Fruit fly (Drosophila melanogaster) whole organism, embryonic: Measurements from ENCODE around the gene CG3301.

Experiments
- B-H2 ChIP-seq: fragments of 200-800 bp; sonication (Bioruptor generic); optimal IDR thresholded peaks from 2 replicates; lab custom pipeline; 2018; ENCODE audit warnings: missing biosample characterization, mild to moderate bottlenecking, missing genetic modification characterization
- BtbVII ChIP-seq: fragments of 200-800 bp; sonication (Bioruptor generic); optimal IDR thresholded peaks from 3 replicates; lab custom pipeline; 2017; ENCODE audit warnings: missing biosample characterization, mild to moderate bottlenecking, missing genetic modification characterization
- Bteb2 ChIP-seq: fragments of 200-800 bp; sonication (Bioruptor generic); optimal IDR thresholded peaks from 2 replicates; lab custom pipeline; 2016; ENCODE audit warnings: missing biosample characterization, missing genetic modification characterization
- CG10959 ChIP-seq: fragments of 200-800 bp; sonication (Bioruptor generic); IDR thresholded peaks from 2 replicates; pipeline ENCODE4 v1.3.6; 2022; ENCODE audit warnings: missing biosample characterization, missing genetic modification characterization
- CG12104 ChIP-seq: fragments of 200-800 bp; sonication (Bioruptor generic); optimal IDR thresholded peaks from 3 replicates; lab custom pipeline; 2016; ENCODE audit warnings: missing biosample characterization, missing genetic modification characterization
- CG12299 ChIP-seq: fragments of 200-800 bp; sonication (Bioruptor generic); optimal IDR thresholded peaks from 2 replicates; lab custom pipeline; 2018; ENCODE audit warnings: missing biosample characterization, mild to moderate bottlenecking, missing genetic modification characterization
- CG12744 ChIP-seq: fragments of 200-800 bp; sonication (Bioruptor generic); optimal IDR thresholded peaks from 2 replicates; lab custom pipeline; 2016; ENCODE audit warnings: missing biosample characterization, missing genetic modification characterization
- CG14050 ChIP-seq: fragments of 200-800 bp; sonication (Bioruptor generic); IDR thresholded peaks from 3 replicates; pipeline ENCODE4 v1.3.6; 2022; ENCODE audit warnings: missing biosample characterization, missing genetic modification characterization
- CG15479 ChIP-seq: fragments of 200-800 bp; sonication (Bioruptor generic); optimal IDR thresholded peaks from 3 replicates; lab custom pipeline; 2019; ENCODE audit warnings: missing biosample characterization, mild to moderate bottlenecking, missing genetic modification characterization, moderate library complexity
- CG16863 ChIP-seq: fragments of 200-800 bp; sonication (Bioruptor generic); optimal IDR thresholded peaks from 3 replicates; lab custom pipeline; 2016; ENCODE audit warnings: missing biosample characterization, missing genetic modification characterization
- CG2202 ChIP-seq: fragments of 200-800 bp; sonication (Bioruptor generic); optimal IDR thresholded peaks from 2 replicates; lab custom pipeline; 2018; ENCODE audit warnings: missing biosample characterization, mild to moderate bottlenecking, missing genetic modification characterization
- CG34224 ChIP-seq: fragments of 200-800 bp; sonication (Bioruptor generic); IDR thresholded peaks from 3 replicates; pipeline ENCODE4 v1.3.6; 2022; ENCODE audit warnings: missing biosample characterization, missing genetic modification characterization; ENCODE audit not compliant: partially characterized antibody
- CG4424 ChIP-seq: fragments of 200-800 bp; sonication (Bioruptor generic); optimal IDR thresholded peaks from 3 replicates; lab custom pipeline; 2016; ENCODE audit warnings: missing biosample characterization, missing genetic modification characterization
- CG4617 ChIP-seq: fragments of 200-800 bp; sonication (Bioruptor generic); optimal IDR thresholded peaks from 3 replicates; lab custom pipeline; 2016; ENCODE audit warnings: missing biosample characterization, missing genetic modification characterization, borderline replicate concordance
- CG6654 ChIP-seq: fragments of 200-800 bp; sonication (Bioruptor generic); optimal IDR thresholded peaks from 2 replicates; lab custom pipeline; 2017; ENCODE audit warnings: missing biosample characterization, mild to moderate bottlenecking, missing genetic modification characterization
- CG7928 ChIP-seq: fragments of 200-800 bp; sonication (Bioruptor generic); optimal IDR thresholded peaks from 2 replicates; lab custom pipeline; 2017; ENCODE audit warnings: missing biosample characterization, mild to moderate bottlenecking, missing genetic modification characterization
- CG9727 ChIP-seq: fragments of 200-800 bp; sonication (Bioruptor generic); optimal IDR thresholded peaks from 3 replicates; lab custom pipeline; 2017; ENCODE audit warnings: missing biosample characterization, mild to moderate bottlenecking, missing genetic modification characterization
- E2f2 ChIP-seq: fragments of 200-800 bp; sonication (Bioruptor generic); IDR thresholded peaks from 2 replicates; pipeline ENCODE4 v1.3.6; 2022; ENCODE audit warnings: missing biosample characterization, missing genetic modification characterization
- Kr ChIP-seq: fragments of 200-800 bp; sonication (Bioruptor generic); optimal IDR thresholded peaks from 2 replicates; lab custom pipeline; 2017; ENCODE audit warnings: missing biosample characterization, mild to moderate bottlenecking, missing genetic modification characterization
- Neu2 ChIP-seq: fragments of 200-800 bp; sonication (Bioruptor generic); optimal IDR thresholded peaks from 3 replicates; lab custom pipeline; 2016; ENCODE audit warnings: missing biosample characterization, missing genetic modification characterization, borderline replicate concordance
- Nf-YA ChIP-seq: fragments of 200-800 bp; sonication (Bioruptor generic); IDR thresholded peaks from 2 replicates; pipeline ENCODE4 v1.3.6; 2022; ENCODE audit warnings: missing biosample characterization, missing genetic modification characterization
- PHDP ChIP-seq: fragments of 200-800 bp; sonication (Bioruptor generic); optimal IDR thresholded peaks from 3 replicates; lab custom pipeline; 2018; ENCODE audit warnings: missing biosample characterization, mild to moderate bottlenecking, missing genetic modification characterization, moderate library complexity
- Sry-β ChIP-seq: fragments of 200-800 bp; sonication (Bioruptor generic); optimal IDR thresholded peaks from 2 replicates; lab custom pipeline; 2018; ENCODE audit warnings: missing biosample characterization, mild to moderate bottlenecking, missing genetic modification characterization, moderate library complexity
- TFAM ChIP-seq: fragments of 200-800 bp; sonication (Bioruptor generic); optimal IDR thresholded peaks from 2 replicates; lab custom pipeline; 2017; ENCODE audit warnings: missing biosample characterization, missing genetic modification characterization, inconsistent platforms
- Usf ChIP-seq: fragments of 200-800 bp; sonication (Bioruptor generic); optimal IDR thresholded peaks from 2 replicates; lab custom pipeline; 2017; ENCODE audit warnings: missing genotype, missing biosample characterization, missing genetic modification characterization
- ash1 ChIP-seq: fragments of 200-800 bp; sonication (Bioruptor generic); optimal IDR thresholded peaks from 2 replicates; lab custom pipeline; 2018; ENCODE audit warnings: missing biosample characterization, mild to moderate bottlenecking, missing genetic modification characterization
- bcd ChIP-seq: fragments of 200-800 bp; sonication (Bioruptor generic); optimal IDR thresholded peaks from 2 replicates; lab custom pipeline; 2017; ENCODE audit warnings: missing biosample characterization, mild to moderate bottlenecking, missing genetic modification characterization
- cas ChIP-seq: fragments of 200-800 bp; sonication (Bioruptor generic); IDR thresholded peaks from 2 replicates; pipeline ENCODE4 v1.3.6; 2022; ENCODE audit warnings: missing biosample characterization, missing genetic modification characterization
- cato ChIP-seq: fragments of 200-800 bp; sonication (Bioruptor generic); optimal IDR thresholded peaks from 2 replicates; lab custom pipeline; 2016; ENCODE audit warnings: missing biosample characterization, missing genetic modification characterization, borderline replicate concordance
- cg ChIP-seq: fragments of 200-800 bp; sonication (Bioruptor generic); optimal IDR thresholded peaks from 3 replicates; lab custom pipeline; 2019; ENCODE audit warnings: missing biosample characterization, mild to moderate bottlenecking, missing genetic modification characterization, moderate library complexity
- dmrt11E ChIP-seq: fragments of 200-800 bp; sonication (Bioruptor generic); optimal IDR thresholded peaks from 3 replicates; lab custom pipeline; 2018; ENCODE audit warnings: missing biosample characterization, mild to moderate bottlenecking, missing genetic modification characterization, moderate library complexity
- ems ChIP-seq: fragments of 200-800 bp; sonication (Bioruptor generic); optimal IDR thresholded peaks from 3 replicates; lab custom pipeline; 2016; ENCODE audit warnings: missing biosample characterization, missing genetic modification characterization
- gce ChIP-seq: fragments of 200-800 bp; sonication (Bioruptor generic); IDR thresholded peaks from 3 replicates; pipeline ENCODE4 v1.3.6; 2022; ENCODE audit warnings: missing biosample characterization, missing genetic modification characterization
- gcm ChIP-seq: fragments of 200-800 bp; sonication (Bioruptor generic); optimal IDR thresholded peaks from 2 replicates; lab custom pipeline; 2019; ENCODE audit warnings: missing biosample characterization, mild to moderate bottlenecking, missing genetic modification characterization, moderate library complexity
- gt ChIP-seq: fragments of 200-800 bp; sonication (Bioruptor generic); IDR thresholded peaks from 2 replicates; pipeline ENCODE4 v1.3.6; 2022; ENCODE audit warnings: missing biosample characterization, missing genetic modification characterization
- lab ChIP-seq: fragments of 200-800 bp; sonication (Bioruptor generic); optimal IDR thresholded peaks from 3 replicates; lab custom pipeline; 2017; ENCODE audit warnings: missing biosample characterization, missing genetic modification characterization, mild to moderate bottlenecking, moderate library complexity, missing genetic modification reagents
- oc ChIP-seq: fragments of 200-800 bp; sonication (Bioruptor generic); optimal IDR thresholded peaks from 2 replicates; lab custom pipeline; 2018; ENCODE audit warnings: missing biosample characterization, mild to moderate bottlenecking, missing genetic modification characterization, moderate library complexity
- p53 ChIP-seq: fragments of 200-800 bp; sonication (Bioruptor generic); optimal IDR thresholded peaks from 2 replicates; lab custom pipeline; 2016; ENCODE audit warnings: missing biosample characterization, missing genetic modification characterization
- phol ChIP-seq: fragments of 200-800 bp; sonication (Bioruptor generic); optimal IDR thresholded peaks from 3 replicates; lab custom pipeline; 2018; ENCODE audit warnings: missing biosample characterization, mild to moderate bottlenecking, missing genetic modification characterization, moderate library complexity
- row ChIP-seq: fragments of 200-800 bp; sonication (Bioruptor generic); IDR thresholded peaks from 3 replicates; pipeline ENCODE4 v1.3.6; 2022; ENCODE audit warnings: missing biosample characterization, missing genetic modification characterization
- run ChIP-seq: fragments of 200-800 bp; sonication (Bioruptor generic); optimal IDR thresholded peaks from 3 replicates; lab custom pipeline; 2018; ENCODE audit warnings: missing biosample characterization, mild to moderate bottlenecking, missing genetic modification characterization
- salm ChIP-seq: fragments of 200-800 bp; sonication (Bioruptor generic); optimal IDR thresholded peaks from 2 replicates; lab custom pipeline; 2018; ENCODE audit warnings: missing biosample characterization, mild to moderate bottlenecking, missing genetic modification characterization
- shn ChIP-seq: fragments of 200-800 bp; sonication (Bioruptor generic); optimal IDR thresholded peaks from 3 replicates; lab custom pipeline; 2016; ENCODE audit warnings: missing biosample characterization, missing genetic modification characterization
- sna ChIP-seq: fragments of 200-800 bp; sonication (Bioruptor generic); IDR thresholded peaks from 2 replicates; pipeline ENCODE4 v1.3.6; 2022; ENCODE audit warnings: missing biosample characterization, missing genetic modification characterization; ENCODE audit not compliant: partially characterized antibody
- stc ChIP-seq: fragments of 200-800 bp; sonication (Bioruptor generic); IDR thresholded peaks from 2 replicates; pipeline ENCODE4 v1.3.6; 2022; ENCODE audit warnings: missing biosample characterization, missing genetic modification characterization

The CG3301 gene

DNA sequence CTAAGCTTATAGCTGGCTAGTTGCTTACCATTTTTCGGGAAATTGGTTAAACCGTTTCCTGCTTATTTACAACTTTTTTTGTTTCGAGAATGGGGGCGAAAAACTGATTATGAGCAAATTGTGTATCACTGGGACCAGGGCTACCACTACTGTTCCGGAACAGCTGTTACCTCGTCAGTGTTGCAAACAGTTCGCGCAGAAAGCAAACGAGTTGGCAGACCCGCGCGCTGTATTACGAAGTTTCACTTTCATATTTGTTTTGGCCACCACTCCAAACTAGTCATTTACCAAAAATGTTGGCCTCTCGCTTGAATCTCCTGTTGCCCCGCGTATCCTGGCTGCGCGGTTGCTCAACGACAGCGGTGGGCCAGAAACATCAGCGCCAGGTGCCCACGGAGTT lies 6.1 kb downstream of the CG3301 start, which contains the start of the genes AP-2sigma and Idi (continued):
- TF ChIP-seq CG4617 (GFP tag; lab: Kevin White, UChicago), result peak; percentile 90
- peak; percentile 9 for TF ChIP-seq CG4424 (GFP tag; lab: Kevin White, UChicago)
- no peak for TF ChIP-seq Kr (GFP tag; lab: Kevin White, UChicago)
- peak; percentile 53 for TF ChIP-seq oc (tag; lab: Kevin White, UChicago)
- no peak for TF ChIP-seq ash1 (GFP tag; lab: Kevin White, UChicago)
- no peak for TF ChIP-seq Bteb2 (GFP tag; lab: Kevin White, UChicago)
- no peak for TF ChIP-seq CG6654 (GFP tag; lab: Kevin White, UChicago)
- no peak for TF ChIP-seq CG9727
- TF ChIP-seq CG12299, result no peak
- no peak for TF ChIP-seq gt (GFP tag; lab: Robert Waterston, UW)
- no peak for TF ChIP-seq CG12744 (GFP tag; lab: Kevin White, UChicago)
- TF ChIP-seq salm (tag; lab: Kevin White, UChicago), result peak; percentile 0
- no peak for TF ChIP-seq PHDP (tag; lab: Kevin White, UChicago)
- no peak for TF ChIP-seq TFAM
- peak; percentile 22 for TF ChIP-seq Sry-β (GFP tag; lab: Kevin White, UChicago)
- no peak for TF ChIP-seq Usf (GFP tag; lab: Kevin White, UChicago)
- TF ChIP-seq gce, result no peak
- TF ChIP-seq cas, result no peak
- peak; percentile 50 for TF ChIP-seq lab (GFP tag; lab: Kevin White, UChicago)
- TF ChIP-seq CG34224 (GFP tag; lab: Robert Waterston, UW), result peak; percentile 51
- peak; percentile 94 for TF ChIP-seq CG7928
- peak; percentile 17 for TF ChIP-seq CG2202 (tag; lab: Kevin White, UChicago)
- TF ChIP-seq Neu2 (GFP tag; lab: Kevin White, UChicago), result no peak
- TF ChIP-seq CG10959, result no peak
- peak; percentile 27 for TF ChIP-seq dmrt11E (tag; lab: Kevin White, UChicago)
- peak; percentile 63 for TF ChIP-seq B-H2 (GFP tag; lab: Kevin White, UChicago)
- TF ChIP-seq Nf-YA (GFP tag; lab: Robert Waterston, UW), result no peak
- TF ChIP-seq shn (GFP tag; lab: Kevin White, UChicago), result no peak
- TF ChIP-seq row (GFP tag; lab: Robert Waterston, UW), result peak; percentile 30; the same call in 1 of the 3 replicates
- no peak for TF ChIP-seq CG12104 (GFP tag; lab: Kevin White, UChicago)
- TF ChIP-seq E2f2 (GFP tag; lab: Robert Waterston, UW), result peak; percentile 58
- TF ChIP-seq gcm (GFP tag; lab: Kevin White, UChicago), result peak; percentile 40
- no peak for TF ChIP-seq cg (GFP tag; lab: Kevin White, UChicago)
- peak; percentile 34 for TF ChIP-seq CG16863 (GFP tag; lab: Kevin White, UChicago)
- TF ChIP-seq ems (GFP tag; lab: Kevin White, UChicago), result no peak
- TF ChIP-seq sna (GFP tag; lab: Robert Waterston, UW), result no peak
- TF ChIP-seq phol (tag; lab: Kevin White, UChicago), result peak; percentile 69
- TF ChIP-seq cato (GFP tag; lab: Kevin White, UChicago), result no peak
- TF ChIP-seq CG15479 (GFP tag; lab: Kevin White, UChicago), result peak; percentile 32
- no peak for TF ChIP-seq CG14050 (GFP tag; lab: Robert Waterston, UW)
- TF ChIP-seq stc (GFP tag; lab: Robert Waterston, UW), result no peak
- peak; percentile 53 for TF ChIP-seq bcd (GFP tag; lab: Kevin White, UChicago)
- no peak for TF ChIP-seq p53 (GFP tag; lab: Kevin White, UChicago)
- TF ChIP-seq run (tag; lab: Kevin White, UChicago), result no peak
- no peak for TF ChIP-seq BtbVII
